Worm (Caenorhabditis elegans): ENCODE measurements around the gene Y50D4C.3.

ce11 chrV:969005-969562 is 24.0 kb upstream of the Y50D4C.3 start:
- TF ChIP-seq mdl-1 (tag; optimal IDR thresholded peaks at IDR 0.05): no peak
- TF ChIP-seq nhr-11 (tag; optimal IDR thresholded peaks at IDR 0.05): no peak
- TF ChIP-seq fos-1 (tag; optimal IDR thresholded peaks at IDR 0.05): no peak
- no peak for TF ChIP-seq R02D3.7 (tag; optimal IDR thresholded peaks at IDR 0.05)
- TF ChIP-seq elt-3 (tag; optimal IDR thresholded peaks at IDR 0.05): no peak
- no peak for TF ChIP-seq ama-1 (optimal IDR thresholded peaks at IDR 0.05)
- no peak for TF ChIP-seq nfya-1 (tag; optimal IDR thresholded peaks at IDR 0.05; ENCODE audit: insufficient read depth)
- TF ChIP-seq hmg-11 (tag; optimal IDR thresholded peaks at IDR 0.05): no peak
- TF ChIP-seq nhr-28 (tag; optimal IDR thresholded peaks at IDR 0.05): no peak

Data from whole organism, L3 larva.